Worm (Caenorhabditis elegans) whole organism, midembryonic: ENCODE data around the gene gar-2.
A peak's percentile ranks its signal among the peaks of the same experiment; 100 is the strongest.

Experiments
- T22C8.4 ChIP-seq: fragments of 200-800 bp; sonication (Bioruptor generic); IDR thresholded peaks from 2 replicates; pipeline ENCODE4 v1.3.6; 2022; ENCODE audit warnings: missing genetic modification characterization, missing compliant biosample characterization
- cog-1 ChIP-seq: sonication (generic microtip); optimal IDR thresholded peaks from 2 replicates; lab custom pipeline; 2016; ENCODE audit warnings: missing genetic modification characterization, missing compliant biosample characterization
- flt-1 ChIP-seq: fragments of 200-800 bp; sonication (Bioruptor generic); IDR thresholded peaks from 2 replicates; pipeline ENCODE4 v1.3.6; 2022; ENCODE audit warnings: missing genetic modification characterization, missing compliant biosample characterization
- klf-2 ChIP-seq: fragments of 200-800 bp; sonication (Bioruptor generic); conservative IDR thresholded peaks from 2 replicates; pipeline ENCODE4 v1.3.6; 2022; ENCODE audit warnings: missing genetic modification reagents, missing genetic modification characterization, missing compliant biosample characterization
- med-1 ChIP-seq: sonication (generic microtip); optimal IDR thresholded peaks from 2 replicates; lab custom pipeline; 2017; ENCODE audit warnings: missing genetic modification characterization, mild to moderate bottlenecking, missing compliant biosample characterization, antibody characterized with exemption, missing genetic modification reagents; ENCODE audit not compliant: insufficient read depth
- ref-1 ChIP-seq: fragments of 200-800 bp; sonication (Bioruptor generic); conservative IDR thresholded peaks from 2 replicates; pipeline ENCODE4 v1.3.6; 2022; ENCODE audit warnings: missing genetic modification reagents, missing genetic modification characterization, missing compliant biosample characterization
- tab-1 ChIP-seq: fragments of 200-800 bp; sonication (Bioruptor generic); IDR thresholded peaks from 2 replicates; pipeline ENCODE4 v1.3.6; 2022; ENCODE audit warnings: missing genetic modification characterization, missing compliant biosample characterization
- ztf-23 ChIP-seq: fragments of 200-800 bp; sonication (Bioruptor generic); IDR thresholded peaks from 2 replicates; pipeline ENCODE4 v1.3.6; 2022; ENCODE audit warnings: missing genetic modification reagents, missing genetic modification characterization, missing compliant biosample characterization
- ztf-29 ChIP-seq: fragments of 200-800 bp; sonication (Bioruptor generic); IDR thresholded peaks from 2 replicates; pipeline ENCODE4 v1.3.6; 2022; ENCODE audit warnings: missing genetic modification reagents, missing genetic modification characterization, missing compliant biosample characterization

Gene gar-2

ce11 chrIII:6316795-6317194 is 7.6 kb downstream of the gar-2 start:
- TF ChIP-seq med-1 (no peak), T22C8.4 (GFP tag; lab: Robert Waterston, UW) (no peak), ref-1 (GFP tag; lab: Robert Waterston, UW) (no peak), flt-1 (GFP tag; lab: Robert Waterston, UW) (no peak)

- TF ChIP-seq T22C8.4 (GFP tag; lab: Robert Waterston, UW) (no peak), tab-1 (GFP tag; lab: Robert Waterston, UW) (no peak), cog-1 (tag; lab: Kevin White, UChicago) (no peak), med-1 (no peak), ztf-29 (GFP tag; lab: Robert Waterston, UW) (no peak), flt-1 (GFP tag; lab: Robert Waterston, UW) (no peak), ref-1 (GFP tag; lab: Robert Waterston, UW) (no peak), klf-2 (GFP tag; lab: Robert Waterston, UW) (no peak), ztf-23 (GFP tag; lab: Robert Waterston, UW) (no peak)
These were observed 8.2 kb downstream of the gar-2 start for ce11 chrIII:6317345-6317744.

ce11 chrIII:6324139-6324538 is 15.0 kb downstream of the gar-2 start, which contains the start of gene C56G2.5:
Gene C56G2.5 (minus strand): TSS chrIII:6324239.
- TF ChIP-seq ztf-29 (GFP tag; lab: Robert Waterston, UW) (no peak), med-1 (no peak), T22C8.4 (GFP tag; lab: Robert Waterston, UW) (no peak), klf-2 (GFP tag; lab: Robert Waterston, UW) (no peak), ref-1 (GFP tag; lab: Robert Waterston, UW) (no peak), ztf-23 (GFP tag; lab: Robert Waterston, UW) (no peak), cog-1 (tag; lab: Kevin White, UChicago) (no peak), flt-1 (GFP tag; lab: Robert Waterston, UW) (no peak), tab-1 (GFP tag; lab: Robert Waterston, UW) (no peak)

- TF ChIP-seq flt-1 (GFP tag; lab: Robert Waterston, UW) (no peak), ztf-23 (GFP tag; lab: Robert Waterston, UW) (no peak), med-1 (no peak), tab-1 (GFP tag; lab: Robert Waterston, UW) (no peak), klf-2 (GFP tag; lab: Robert Waterston, UW) (no peak), ztf-29 (GFP tag; lab: Robert Waterston, UW) (no peak), T22C8.4 (GFP tag; lab: Robert Waterston, UW) (no peak)
These were observed 22.1 kb downstream of the gar-2 start, which contains the start of gene C56G2.4 for ce11 chrIII:6331211-6331782. Gene C56G2.4 (plus strand): TSS chrIII:6331732.

- no peak for TF ChIP-seq T22C8.4 (GFP tag; lab: Robert Waterston, UW)
- TF ChIP-seq med-1 = no peak
- TF ChIP-seq klf-2 (GFP tag; lab: Robert Waterston, UW) = no peak
- no peak for TF ChIP-seq ztf-29 (GFP tag; lab: Robert Waterston, UW)
- TF ChIP-seq ztf-23 (GFP tag; lab: Robert Waterston, UW) = no peak
- TF ChIP-seq flt-1 (GFP tag; lab: Robert Waterston, UW) = no peak
- TF ChIP-seq tab-1 (GFP tag; lab: Robert Waterston, UW) = no peak
- no peak for TF ChIP-seq cog-1 (tag; lab: Kevin White, UChicago)
- no peak for TF ChIP-seq ref-1 (GFP tag; lab: Robert Waterston, UW)
These were observed 25.2 kb downstream of the gar-2 start for ce11 chrIII:6334364-6334763.

- no peak for TF ChIP-seq klf-2 (GFP tag; lab: Robert Waterston, UW)
- TF ChIP-seq T22C8.4 (GFP tag; lab: Robert Waterston, UW) = no peak
- TF ChIP-seq med-1 = no peak
- TF ChIP-seq ztf-23 (GFP tag; lab: Robert Waterston, UW) = no peak
- no peak for TF ChIP-seq tab-1 (GFP tag; lab: Robert Waterston, UW)
- TF ChIP-seq flt-1 (GFP tag; lab: Robert Waterston, UW) = no peak
- TF ChIP-seq ref-1 (GFP tag; lab: Robert Waterston, UW) = no peak
- no peak for TF ChIP-seq ztf-29 (GFP tag; lab: Robert Waterston, UW)
- TF ChIP-seq cog-1 (tag; lab: Kevin White, UChicago) = no peak
These were observed 30.8 kb downstream of the gar-2 start, which contains the start of gene let-767 for ce11 chrIII:6339919-6340434. Gene let-767 (minus strand): TSS chrIII:6339969.

- TF ChIP-seq med-1 (no peak), flt-1 (GFP tag; lab: Robert Waterston, UW) (no peak), cog-1 (tag; lab: Kevin White, UChicago) (no peak), ztf-29 (GFP tag; lab: Robert Waterston, UW) (no peak), ref-1 (GFP tag; lab: Robert Waterston, UW) (no peak), tab-1 (GFP tag; lab: Robert Waterston, UW) (no peak)
These were observed 32.8 kb downstream of the gar-2 start, which contains the start of gene rpn-13 for ce11 chrIII:6341878-6342453. Gene rpn-13 (minus strand): TSS chrIII:6341928.

- TF ChIP-seq ref-1 (GFP tag; lab: Robert Waterston, UW) = no peak
- TF ChIP-seq T22C8.4 (GFP tag; lab: Robert Waterston, UW) = no peak
- TF ChIP-seq ztf-23 (GFP tag; lab: Robert Waterston, UW) = no peak
- no peak for TF ChIP-seq ztf-29 (GFP tag; lab: Robert Waterston, UW)
- TF ChIP-seq klf-2 (GFP tag; lab: Robert Waterston, UW) = no peak
- TF ChIP-seq cog-1 (tag; lab: Kevin White, UChicago) = no peak
- TF ChIP-seq flt-1 (GFP tag; lab: Robert Waterston, UW) = no peak
- TF ChIP-seq med-1 = no peak
- no peak for TF ChIP-seq tab-1 (GFP tag; lab: Robert Waterston, UW)
These were observed 34.1 kb downstream of the gar-2 start, which contains the start of gene C56G2.9 for ce11 chrIII:6343229-6343628. Gene C56G2.9 (minus strand): TSS chrIII:6343329.

- TF ChIP-seq ztf-23 (GFP tag; lab: Robert Waterston, UW) (0 out of 2 replicates have a peak, but pooled peaks have one; percentile 40), flt-1 (GFP tag; lab: Robert Waterston, UW) (peak; percentile 75; the same call in 1 of the 2 replicates), ztf-29 (GFP tag; lab: Robert Waterston, UW) (no peak), med-1 (peak; percentile 29), klf-2 (GFP tag; lab: Robert Waterston, UW) (no peak), ref-1 (GFP tag; lab: Robert Waterston, UW) (no peak), cog-1 (tag; lab: Kevin White, UChicago) (peak; percentile 73), T22C8.4 (GFP tag; lab: Robert Waterston, UW) (no peak; the same call in 1 of the 2 replicates), tab-1 (GFP tag; lab: Robert Waterston, UW) (no peak)
These were observed 35.6 kb downstream of the gar-2 start for ce11 chrIII:6344737-6345136.
